Fruit fly (Drosophila melanogaster) whole organism, embryonic: ENCODE measurements around the gene CG34258.

Experiments
- Antp ChIP-seq: fragments of 200-800 bp; sonication (Bioruptor generic); optimal IDR thresholded peaks from 3 replicates; lab custom pipeline; 2016; ENCODE audit warnings: missing biosample characterization, missing genetic modification characterization
- Atf6 ChIP-seq: fragments of 200-800 bp; sonication (Bioruptor generic); IDR thresholded peaks from 2 replicates; pipeline ENCODE4 v1.3.6; 2022; ENCODE audit warnings: missing biosample characterization, missing genetic modification characterization
- B-H2 ChIP-seq: fragments of 200-800 bp; sonication (Bioruptor generic); optimal IDR thresholded peaks from 2 replicates; lab custom pipeline; 2018; ENCODE audit warnings: missing biosample characterization, mild to moderate bottlenecking, missing genetic modification characterization
- C15 ChIP-seq: fragments of 200-800 bp; sonication (Bioruptor generic); IDR thresholded peaks from 3 replicates; pipeline ENCODE4 v1.3.6; 2022; ENCODE audit warnings: missing biosample characterization, missing genetic modification characterization
- CG10267 ChIP-seq: fragments of 200-800 bp; sonication (Bioruptor generic); optimal IDR thresholded peaks from 2 replicates; lab custom pipeline; 2018; ENCODE audit warnings: missing biosample characterization, mild to moderate bottlenecking, missing genetic modification characterization, moderate library complexity
- CG10565 ChIP-seq: fragments of 200-800 bp; sonication (Bioruptor generic); optimal IDR thresholded peaks from 3 replicates; lab custom pipeline; 2016; ENCODE audit warnings: missing biosample characterization, mild to moderate bottlenecking, missing genetic modification characterization
- CG14860 ChIP-seq: fragments of 200-800 bp; sonication (Bioruptor generic); IDR thresholded peaks from 3 replicates; pipeline ENCODE4 v1.3.6; 2022; ENCODE audit warnings: missing biosample characterization, missing genetic modification characterization; ENCODE audit not compliant: partially characterized antibody
- CG14965 ChIP-seq: fragments of 200-800 bp; sonication (Bioruptor generic); optimal IDR thresholded peaks from 2 replicates; lab custom pipeline; 2016; ENCODE audit warnings: missing biosample characterization, missing genetic modification characterization, borderline replicate concordance
- CG16779 ChIP-seq: fragments of 200-800 bp; sonication (Bioruptor generic); IDR thresholded peaks from 2 replicates; pipeline ENCODE4 v1.3.6; 2022; ENCODE audit warnings: missing biosample characterization, missing genetic modification characterization
- CG17186 ChIP-seq: fragments of 200-800 bp; sonication (Bioruptor generic); optimal IDR thresholded peaks from 3 replicates; lab custom pipeline; 2017; ENCODE audit warnings: missing biosample characterization, missing genetic modification reagents, missing genetic modification characterization
- CG17361 ChIP-seq: fragments of 200-800 bp; sonication (Bioruptor generic); IDR thresholded peaks from 3 replicates; pipeline ENCODE4 v1.3.6; 2022; ENCODE audit warnings: missing biosample characterization, missing genetic modification characterization
- CG17612 ChIP-seq: fragments of 200-800 bp; sonication (Bioruptor generic); IDR thresholded peaks from 2 replicates; pipeline ENCODE4 v1.3.6; 2022; ENCODE audit warnings: missing biosample characterization, missing genetic modification characterization
- CG17802 ChIP-seq: fragments of 200-800 bp; sonication (Bioruptor generic); optimal IDR thresholded peaks from 2 replicates; lab custom pipeline; 2018; ENCODE audit warnings: missing biosample characterization, mild to moderate bottlenecking, missing genetic modification characterization, moderate library complexity
- CG17912 ChIP-seq: fragments of 200-800 bp; sonication (Bioruptor generic); optimal IDR thresholded peaks from 2 replicates; lab custom pipeline; 2018; ENCODE audit warnings: missing biosample characterization, mild to moderate bottlenecking, missing genetic modification characterization
- CG18262 ChIP-seq: fragments of 200-800 bp; optimal IDR thresholded peaks from 3 replicates; lab custom pipeline; 2019; ENCODE audit warnings: missing biosample characterization, mild to moderate bottlenecking, missing genetic modification characterization, moderate library complexity
- CG18599 ChIP-seq: fragments of 200-800 bp; sonication (Bioruptor generic); optimal IDR thresholded peaks from 3 replicates; lab custom pipeline; 2017; ENCODE audit warnings: missing biosample characterization, missing genetic modification characterization, mild to moderate bottlenecking, moderate library complexity, missing genetic modification reagents
- CG18764 ChIP-seq: fragments of 200-800 bp; sonication (Bioruptor generic); optimal IDR thresholded peaks from 3 replicates; lab custom pipeline; 2016; ENCODE audit warnings: missing biosample characterization, missing genetic modification characterization
- CG31441 ChIP-seq: fragments of 200-800 bp; sonication (Bioruptor generic); IDR thresholded peaks from 2 replicates; pipeline ENCODE4 v1.3.6; 2022; ENCODE audit warnings: missing biosample characterization, missing genetic modification characterization
- CG4820 ChIP-seq: fragments of 200-800 bp; sonication (Bioruptor generic); optimal IDR thresholded peaks from 3 replicates; lab custom pipeline; 2016; ENCODE audit warnings: missing biosample characterization, missing genetic modification characterization
- CG6272 ChIP-seq: fragments of 200-800 bp; sonication (Bioruptor generic); IDR thresholded peaks from 2 replicates; pipeline ENCODE4 v1.3.6; 2022; ENCODE audit warnings: missing biosample characterization, missing genetic modification characterization
- CG7839 ChIP-seq: fragments of 200-800 bp; sonication (Bioruptor generic); optimal IDR thresholded peaks from 3 replicates; lab custom pipeline; 2018; ENCODE audit warnings: missing biosample characterization, mild to moderate bottlenecking, missing genetic modification characterization, moderate library complexity
- CG7963 ChIP-seq: fragments of 200-800 bp; sonication (Bioruptor generic); IDR thresholded peaks from 3 replicates; pipeline ENCODE4 v1.3.6; 2022; ENCODE audit warnings: missing biosample characterization, missing genetic modification characterization; ENCODE audit not compliant: partially characterized antibody
- CG8281 ChIP-seq: fragments of 200-800 bp; sonication (Bioruptor generic); optimal IDR thresholded peaks from 2 replicates; lab custom pipeline; 2018; ENCODE audit warnings: missing biosample characterization, mild to moderate bottlenecking, missing genetic modification characterization, moderate library complexity
- CG8924 ChIP-seq: fragments of 200-800 bp; optimal IDR thresholded peaks from 3 replicates; lab custom pipeline; 2019; ENCODE audit warnings: missing biosample characterization, mild to moderate bottlenecking, missing genetic modification characterization, moderate library complexity
- CG9932 ChIP-seq: fragments of 200-800 bp; sonication (Bioruptor generic); IDR thresholded peaks from 2 replicates; pipeline ENCODE4 v1.3.6; 2022; ENCODE audit warnings: missing biosample characterization, missing genetic modification characterization
- D19A ChIP-seq: fragments of 200-800 bp; optimal IDR thresholded peaks from 3 replicates; lab custom pipeline; 2019; ENCODE audit warnings: missing biosample characterization, mild to moderate bottlenecking, missing genetic modification characterization, moderate library complexity
- Dek ChIP-seq: fragments of 200-800 bp; sonication (Bioruptor generic); optimal IDR thresholded peaks from 3 replicates; lab custom pipeline; 2019; ENCODE audit warnings: missing biosample characterization, mild to moderate bottlenecking, missing genetic modification characterization, moderate library complexity
- Med ChIP-seq: fragments of 200-800 bp; sonication (Bioruptor generic); peaks from one replicate; lab custom pipeline; 2016; ENCODE audit warnings: missing biosample characterization, missing genetic modification characterization, mild to moderate bottlenecking, inconsistent platforms, moderate library complexity
- Meics ChIP-seq: fragments of 200-800 bp; sonication (Bioruptor generic); optimal IDR thresholded peaks from 2 replicates; lab custom pipeline; 2017; ENCODE audit warnings: missing biosample characterization, mild to moderate bottlenecking, missing genetic modification characterization
- Nf-YA ChIP-seq: fragments of 200-800 bp; sonication (Bioruptor generic); IDR thresholded peaks from 2 replicates; pipeline ENCODE4 v1.3.6; 2022; ENCODE audit warnings: missing biosample characterization, missing genetic modification characterization
- Optix ChIP-seq: fragments of 200-800 bp; sonication (Bioruptor generic); IDR thresholded peaks from 3 replicates; pipeline ENCODE4 v1.3.6; 2022; ENCODE audit warnings: missing biosample characterization, missing genetic modification characterization
- Scr ChIP-seq: fragments of 200-800 bp; sonication (Bioruptor generic); IDR thresholded peaks from 2 replicates; pipeline ENCODE4 v1.3.6; 2022; ENCODE audit warnings: missing biosample characterization, missing genetic modification characterization; ENCODE audit not compliant: partially characterized antibody
- Six4 ChIP-seq: fragments of 200-800 bp; sonication (Bioruptor generic); optimal IDR thresholded peaks from 2 replicates; lab custom pipeline; 2016; ENCODE audit warnings: missing biosample characterization, missing genetic modification characterization
- Sox102F ChIP-seq: fragments of 200-800 bp; sonication (Bioruptor generic); optimal IDR thresholded peaks from 2 replicates; lab custom pipeline; 2018; ENCODE audit warnings: missing biosample characterization, mild to moderate bottlenecking, missing genetic modification characterization, moderate library complexity
- YL-1 ChIP-seq: fragments of 200-800 bp; sonication (Bioruptor generic); optimal IDR thresholded peaks from 3 replicates; lab custom pipeline; 2017; ENCODE audit warnings: missing biosample characterization, mild to moderate bottlenecking, missing genetic modification characterization
- bigmax ChIP-seq: fragments of 200-800 bp; sonication (Bioruptor generic); optimal IDR thresholded peaks from 2 replicates; lab custom pipeline; 2018; ENCODE audit warnings: missing biosample characterization, mild to moderate bottlenecking, missing genetic modification characterization
- chn ChIP-seq: fragments of 200-800 bp; sonication (Bioruptor generic); optimal IDR thresholded peaks from 2 replicates; lab custom pipeline; 2016; ENCODE audit warnings: missing biosample characterization, missing genetic modification characterization
- croc ChIP-seq: fragments of 200-800 bp; sonication (Bioruptor generic); conservative IDR thresholded peaks from 3 replicates; pipeline ENCODE4 v1.3.6; 2022; ENCODE audit warnings: missing biosample characterization, missing genetic modification characterization
- cwo ChIP-seq: fragments of 200-800 bp; sonication (Bioruptor generic); optimal IDR thresholded peaks from 3 replicates; lab custom pipeline; 2017; ENCODE audit warnings: missing biosample characterization, missing genetic modification characterization, mild to moderate bottlenecking, moderate library complexity, missing genetic modification reagents
- dimm ChIP-seq: fragments of 200-800 bp; sonication (Bioruptor generic); IDR thresholded peaks from 2 replicates; pipeline ENCODE4 v1.3.6; 2022; ENCODE audit warnings: missing biosample characterization, missing genetic modification characterization
- ems ChIP-seq: fragments of 200-800 bp; sonication (Bioruptor generic); optimal IDR thresholded peaks from 3 replicates; lab custom pipeline; 2016; ENCODE audit warnings: missing biosample characterization, missing genetic modification characterization
- exex ChIP-seq: fragments of 200-800 bp; sonication (Bioruptor generic); optimal IDR thresholded peaks from 4 replicates; lab custom pipeline; 2018; ENCODE audit warnings: missing biosample characterization, mild to moderate bottlenecking, missing genetic modification characterization, moderate library complexity
- gce ChIP-seq: fragments of 200-800 bp; sonication (Bioruptor generic); IDR thresholded peaks from 3 replicates; pipeline ENCODE4 v1.3.6; 2022; ENCODE audit warnings: missing biosample characterization, missing genetic modification characterization
- h ChIP-seq: fragments of >200 bp; optimal IDR thresholded peaks from 2 replicates; lab custom pipeline; 2017
- hth ChIP-seq: fragments of >200 bp; optimal IDR thresholded peaks from 2 replicates; lab custom pipeline; 2017; ENCODE audit warnings: inconsistent platforms
- klu ChIP-seq: fragments of 200-800 bp; sonication (Bioruptor generic); IDR thresholded peaks from 2 replicates; pipeline ENCODE4 v1.3.6; 2022; ENCODE audit warnings: missing biosample characterization, missing genetic modification characterization
- nerfin-2 ChIP-seq: fragments of 200-800 bp; sonication (Bioruptor generic); IDR thresholded peaks from 2 replicates; pipeline ENCODE4 v1.3.6; 2022; ENCODE audit warnings: missing biosample characterization, missing genetic modification characterization; ENCODE audit not compliant: partially characterized antibody
- seq ChIP-seq: fragments of 200-800 bp; sonication (Bioruptor generic); IDR thresholded peaks from 2 replicates; pipeline ENCODE4 v1.3.6; 2022; ENCODE audit warnings: missing biosample characterization, missing genetic modification characterization

Gene CG34258

DNA sequence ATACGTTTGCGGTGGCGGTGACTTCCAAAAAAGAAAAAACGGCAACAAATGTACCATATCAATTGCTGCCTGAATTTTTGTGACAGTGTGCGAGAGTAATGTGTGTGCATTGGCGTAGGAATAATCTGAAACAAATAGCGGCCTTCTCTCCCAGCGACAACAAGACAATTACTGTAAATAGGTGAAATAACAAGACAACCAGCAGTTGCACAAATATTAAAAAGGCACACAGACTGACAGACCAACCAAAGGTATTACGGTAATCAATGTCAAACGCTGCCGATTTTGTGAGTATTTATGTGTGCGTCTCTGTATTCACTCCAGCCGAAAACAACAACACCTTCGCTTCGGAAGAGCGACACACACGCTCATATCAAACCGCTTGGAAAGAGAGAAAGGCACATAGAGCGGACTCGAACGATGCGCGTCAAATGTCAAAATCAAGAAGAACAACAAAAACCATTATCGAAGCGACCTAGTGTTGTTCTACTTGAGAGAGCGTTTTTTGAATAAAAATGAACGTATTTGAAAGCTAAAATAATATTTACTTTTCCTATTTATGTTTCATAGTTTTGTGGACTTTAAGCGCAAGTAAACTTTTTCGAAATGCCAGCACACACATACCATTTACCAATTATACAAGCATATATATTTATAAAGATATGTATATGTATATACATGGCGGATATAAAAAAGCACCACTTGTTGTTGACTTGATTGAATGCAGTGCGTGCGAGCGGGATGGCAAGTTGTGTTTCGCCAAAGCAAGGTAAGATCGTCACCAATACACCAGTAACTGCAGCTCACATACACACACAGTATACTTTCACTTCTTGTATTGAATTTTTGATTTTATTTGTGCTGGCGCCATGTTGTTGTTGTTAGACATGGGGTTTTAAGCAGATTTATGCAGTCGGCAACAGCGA is 44.7 kb downstream of the CG34258 start (continued):
- TF ChIP-seq chn (GFP tag; lab: Kevin White, UChicago) (peak; percentile 31), CG14965 (GFP tag; lab: Kevin White, UChicago) (peak; percentile 74), C15 (GFP tag; lab: Robert Waterston, UW) (peak; percentile 12; the same call in 1 of the 3 replicates), YL-1 (GFP tag; lab: Kevin White, UChicago) (peak; percentile 17), CG8281 (tag; lab: Kevin White, UChicago) (no peak), Atf6 (GFP tag; lab: Robert Waterston, UW) (peak; percentile 67), CG6272 (GFP tag; lab: Robert Waterston, UW) (no peak), CG18262 (peak; percentile 43), h (lab: Kevin White, UChicago) (no peak), Med (peak; percentile 95), CG10267 (no peak), CG16779 (GFP tag; lab: Robert Waterston, UW) (peak; percentile 44; the same call in 1 of the 2 replicates), Dek (no peak), Optix (GFP tag; lab: Robert Waterston, UW) (peak; percentile 50; the same call in 1 of the 3 replicates), ems (GFP tag; lab: Kevin White, UChicago) (peak; percentile 20), CG17186 (GFP tag; lab: Kevin White, UChicago) (no peak), Scr (GFP tag; lab: Robert Waterston, UW) (0 out of 2 replicates have a peak, but pooled peaks have one; percentile 15), gce (peak; percentile 74; the same call in 2 of the 3 replicates), CG7839 (tag; lab: Kevin White, UChicago) (peak; percentile 27), seq (GFP tag; lab: Robert Waterston, UW) (peak; percentile 68; the same call in 1 of the 2 replicates), dimm (GFP tag; lab: Robert Waterston, UW) (no peak), CG8924 (tag; lab: Kevin White, UChicago) (peak; percentile 41), CG17802 (peak; percentile 24), CG9932 (0 out of 2 replicates have a peak, but pooled peaks have one; percentile 11), cwo (GFP tag; lab: Kevin White, UChicago) (peak; percentile 46), croc (GFP tag; lab: Robert Waterston, UW) (no peak), bigmax (GFP tag; lab: Kevin White, UChicago) (peak; percentile 1), CG7963 (GFP tag; lab: Robert Waterston, UW) (no peak), CG4820 (peak; percentile 26), Nf-YA (peak; percentile 57; the same call in 1 of the 2 replicates), Meics (GFP tag; lab: Kevin White, UChicago) (peak; percentile 55), hth (no peak), Antp (peak; percentile 54), CG18599 (peak; percentile 88), CG17612 (no peak; the same call in 1 of the 2 replicates), Six4 (GFP tag; lab: Kevin White, UChicago) (peak; percentile 16), CG18764 (GFP tag; lab: Kevin White, UChicago) (peak; percentile 64), B-H2 (GFP tag; lab: Kevin White, UChicago) (no peak), CG31441 (peak; percentile 27; the same call in 1 of the 2 replicates), CG10565 (GFP tag; lab: Kevin White, UChicago) (no peak), exex (tag; lab: Kevin White, UChicago) (peak; percentile 84), CG17912 (GFP tag; lab: Kevin White, UChicago) (peak; percentile 34), CG14860 (GFP tag; lab: Robert Waterston, UW) (no peak), klu (no peak), D19A (tag; lab: Kevin White, UChicago) (peak; percentile 9), Sox102F (GFP tag; lab: Kevin White, UChicago) (peak; percentile 44), CG17361 (GFP tag; lab: Robert Waterston, UW) (peak; percentile 40; the same call in 1 of the 3 replicates), nerfin-2 (GFP tag; lab: Robert Waterston, UW) (no peak)
